Worm (Caenorhabditis elegans) whole organism, L4 larva: ENCODE data around the gene arl-5.

Experiments
- F44E2.7 ChIP-seq: fragments of 200-800 bp; sonication (Bioruptor generic); IDR thresholded peaks from 2 replicates; pipeline ENCODE4 v2.1.2; 2022; ENCODE audit warnings: missing genetic modification characterization, missing compliant biosample characterization
- T20F7.1 ChIP-seq: fragments of 200-800 bp; sonication (Bioruptor generic); optimal IDR thresholded peaks from 2 replicates; lab custom pipeline; 2018; ENCODE audit warnings: mild to moderate bottlenecking, missing genetic modification characterization, missing compliant biosample characterization
- Y48G9A.11 ChIP-seq: fragments of 200-800 bp; sonication (Bioruptor generic); IDR thresholded peaks from 2 replicates; pipeline ENCODE4 v1.3.6; 2022; ENCODE audit warnings: missing genetic modification reagents, missing genetic modification characterization, missing compliant biosample characterization
- Y75B8A.6 ChIP-seq: fragments of 200-800 bp; sonication (Bioruptor generic); IDR thresholded peaks from 2 replicates; pipeline ENCODE4 v1.3.6; 2022; ENCODE audit warnings: missing genetic modification reagents, missing genetic modification characterization, missing compliant biosample characterization
- aha-1 ChIP-seq: fragments of 150-350 bp; peaks from one replicate; lab custom pipeline; 2014; ENCODE audit warnings: missing biosample characterization, missing genetic modification characterization
- arid-1 ChIP-seq: fragments of 200-800 bp; sonication (Bioruptor generic); conservative IDR thresholded peaks from 2 replicates; pipeline ENCODE4 v1.3.6; 2022; ENCODE audit warnings: missing genetic modification reagents, missing genetic modification characterization, missing compliant biosample characterization
- ceh-28 ChIP-seq: fragments of 150-350 bp; optimal IDR thresholded peaks from 2 replicates; lab custom pipeline; 2014; ENCODE audit warnings: missing biosample characterization, missing genetic modification reagents, missing genetic modification characterization
- ceh-62 ChIP-seq: sonication (generic microtip); optimal IDR thresholded peaks from 2 replicates; lab custom pipeline; 2017; ENCODE audit warnings: missing biosample characterization, missing genetic modification characterization
- ceh-82 ChIP-seq: sonication (generic microtip); optimal IDR thresholded peaks from 2 replicates; lab custom pipeline; 2017; ENCODE audit warnings: missing biosample characterization, missing genetic modification characterization
- cey-2 ChIP-seq: sonication (generic microtip); optimal IDR thresholded peaks from 3 replicates; lab custom pipeline; 2017; ENCODE audit warnings: missing genetic modification characterization, mild to moderate bottlenecking, missing compliant biosample characterization, antibody characterized with exemption, borderline replicate concordance; ENCODE audit not compliant: insufficient read depth
- ctbp-1 ChIP-seq: fragments of 200-800 bp; sonication (Bioruptor generic); IDR thresholded peaks from 2 replicates; pipeline ENCODE4 v1.3.6; 2022; ENCODE audit warnings: missing genetic modification reagents, missing genetic modification characterization, missing compliant biosample characterization
- daf-12 ChIP-seq: fragments of 150-350 bp; optimal IDR thresholded peaks from 2 replicates; lab custom pipeline; 2014; ENCODE audit warnings: missing biosample characterization, missing genetic modification reagents, missing genetic modification characterization
- daf-16 ChIP-seq, 3 experiments: sonication (generic microtip); optimal IDR thresholded peaks; 2 replicates each; lab custom pipeline; 2016 to 2017; ENCODE audit warnings: missing genetic modification characterization in 3 of 3, missing genetic modification reagents in 3 of 3, mild to moderate bottlenecking in 2 of 3, missing compliant biosample characterization in 2 of 3, missing biosample characterization in 1 of 3, moderate library complexity in 1 of 3
- dmd-8 ChIP-seq: fragments of 200-800 bp; sonication (Bioruptor generic); IDR thresholded peaks from 2 replicates; pipeline ENCODE4 v1.3.6; 2022; ENCODE audit warnings: missing genetic modification characterization, missing compliant biosample characterization
- dpl-1 ChIP-seq: fragments of 150-350 bp; optimal IDR thresholded peaks from 2 replicates; lab custom pipeline; 2014; ENCODE audit warnings: missing biosample characterization, missing genetic modification reagents, missing genetic modification characterization
- gei-8 ChIP-seq: fragments of 200-800 bp; sonication (Bioruptor generic); optimal IDR thresholded peaks from 2 replicates; lab custom pipeline; 2018; ENCODE audit warnings: mild to moderate bottlenecking, missing genetic modification characterization, missing compliant biosample characterization
- jun-1 ChIP-seq: fragments of 150-350 bp; optimal IDR thresholded peaks from 2 replicates; lab custom pipeline; 2014; ENCODE audit warnings: missing biosample characterization, missing genetic modification reagents, missing genetic modification characterization
- lim-7 ChIP-seq: fragments of 200-800 bp; sonication (Bioruptor generic); IDR thresholded peaks from 2 replicates; pipeline ENCODE4 v1.3.6; 2022; ENCODE audit warnings: missing genetic modification characterization, missing compliant biosample characterization
- lin-1 ChIP-seq: fragments of 200-800 bp; sonication (Bioruptor generic); IDR thresholded peaks from 2 replicates; pipeline ENCODE4 v1.3.6; 2022; ENCODE audit warnings: missing genetic modification reagents, missing genetic modification characterization, missing compliant biosample characterization
- lin-13 ChIP-seq: fragments of 150-350 bp; optimal IDR thresholded peaks from 2 replicates; lab custom pipeline; 2014; ENCODE audit warnings: missing biosample characterization, missing genetic modification reagents, missing genetic modification characterization
- lin-15B ChIP-seq: fragments of 150-350 bp; sonication (generic microtip); optimal IDR thresholded peaks from 3 replicates; lab custom pipeline; 2014; ENCODE audit warnings: missing biosample characterization, missing genetic modification characterization
- lsy-2 ChIP-seq, 2 experiments: fragments of 150-350 bp in 1 of 2; sonication (generic microtip) in 1 of 2; optimal IDR thresholded peaks; 2 replicates each; lab custom pipeline; 2014 to 2017; ENCODE audit warnings: missing biosample characterization in 2 of 2, missing genetic modification characterization in 2 of 2
- madf-5 ChIP-seq, 2 experiments: fragments of 200-800 bp; sonication (Bioruptor generic); IDR thresholded peaks; 2 replicates each; pipeline ENCODE4 v1.3.6; 2022; ENCODE audit warnings: missing compliant biosample characterization in 2 of 2, missing genetic modification characterization in 2 of 2
- madf-9 ChIP-seq: fragments of 200-800 bp; sonication (Bioruptor generic); conservative IDR thresholded peaks from 2 replicates; pipeline ENCODE4 v1.3.6; 2022; ENCODE audit warnings: missing genetic modification reagents, missing genetic modification characterization, missing compliant biosample characterization
- mes-2 ChIP-seq: sonication (generic microtip); optimal IDR thresholded peaks from 2 replicates; lab custom pipeline; 2016; ENCODE audit warnings: missing genotype, mild to moderate bottlenecking, missing genetic modification characterization, missing compliant biosample characterization; ENCODE audit not compliant: poor library complexity, severe bottlenecking
- nhr-102 ChIP-seq: sonication (generic microtip); optimal IDR thresholded peaks from 2 replicates; lab custom pipeline; 2016; ENCODE audit warnings: mild to moderate bottlenecking, missing genetic modification characterization, moderate library complexity, missing compliant biosample characterization
- nhr-111 ChIP-seq: fragments of 200-800 bp; sonication (Bioruptor generic); optimal IDR thresholded peaks from 2 replicates; lab custom pipeline; 2018; ENCODE audit warnings: mild to moderate bottlenecking, missing genetic modification characterization, missing compliant biosample characterization
- nhr-48 ChIP-seq: sonication (generic microtip); optimal IDR thresholded peaks from 2 replicates; lab custom pipeline; 2016; ENCODE audit warnings: mild to moderate bottlenecking, missing genetic modification characterization, missing compliant biosample characterization
- pha-4 ChIP-seq, 2 experiments: fragments of 150-350 bp in 1 of 2; fragments of 200-800 bp in 1 of 2; sonication (Bioruptor generic) in 1 of 2; IDR thresholded peaks in 1 of 2; optimal IDR thresholded peaks in 1 of 2; 2 replicates each; pipeline versions ENCODE4 v1.3.6 to Lab custom; 2014 to 2022; ENCODE audit warnings: missing genetic modification characterization in 2 of 2, missing genetic modification reagents in 2 of 2, missing biosample characterization in 1 of 2, missing compliant biosample characterization in 1 of 2
- php-3 ChIP-seq: fragments of 200-800 bp; sonication (Bioruptor generic); IDR thresholded peaks from 2 replicates; pipeline ENCODE4 v1.3.6; 2022; ENCODE audit warnings: missing genetic modification reagents, missing genetic modification characterization, missing compliant biosample characterization
- pqm-1 ChIP-seq: sonication (generic microtip); optimal IDR thresholded peaks from 2 replicates; lab custom pipeline; 2017; ENCODE audit warnings: missing biosample characterization, missing genetic modification characterization
- saeg-2 ChIP-seq: fragments of 200-800 bp; sonication (Bioruptor generic); IDR thresholded peaks from 2 replicates; pipeline ENCODE4 v1.3.6; 2022; ENCODE audit warnings: missing genetic modification reagents, missing genetic modification characterization, missing compliant biosample characterization
- snpc-1.2 ChIP-seq: fragments of 200-800 bp; sonication (Bioruptor generic); IDR thresholded peaks from 2 replicates; pipeline ENCODE4 v1.3.6; 2022; ENCODE audit warnings: missing genetic modification reagents, missing genetic modification characterization, missing compliant biosample characterization
- spr-3 ChIP-seq: fragments of 200-800 bp; sonication (Bioruptor generic); optimal IDR thresholded peaks from 2 replicates; lab custom pipeline; 2018; ENCODE audit warnings: mild to moderate bottlenecking, missing genetic modification characterization, missing compliant biosample characterization
- unc-62 ChIP-seq, 3 experiments: fragments of 150-350 bp in 1 of 3; sonication (generic microtip); optimal IDR thresholded peaks in 2 of 3; peaks in 1 of 3; 1 replicate in 1 of 3; 2 replicates in 2 of 3; lab custom pipeline; 2014 to 2017; ENCODE audit warnings: missing biosample characterization in 3 of 3, missing genetic modification characterization in 3 of 3, missing genetic modification reagents in 3 of 3, missing genotype in 1 of 3
- zfp-3 ChIP-seq: fragments of 200-800 bp; sonication (Bioruptor generic); conservative IDR thresholded peaks from 2 replicates; pipeline ENCODE4 v1.3.6; 2022; ENCODE audit warnings: missing genetic modification reagents, missing genetic modification characterization, missing compliant biosample characterization
- zip-2 ChIP-seq: fragments of 150-350 bp; optimal IDR thresholded peaks from 2 replicates; lab custom pipeline; 2014; ENCODE audit warnings: missing biosample characterization, missing genetic modification characterization
- ztf-11 ChIP-seq: fragments of 150-350 bp; optimal IDR thresholded peaks from 2 replicates; lab custom pipeline; 2014; ENCODE audit warnings: missing biosample characterization, missing genetic modification characterization

Gene arl-5

ce11 chrIII:9861470-9862342 lies 38.7 kb downstream of the arl-5 start (continued):
- TF ChIP-seq arid-1, result peak; percentile 83
- peak; percentile 34 for TF ChIP-seq nhr-48 (tag; lab: Kevin White, UChicago)
- no peak for TF ChIP-seq ceh-82 (tag; lab: Kevin White, UChicago)
- TF ChIP-seq ctbp-1 (GFP tag; lab: Robert Waterston, UW), result peak; percentile 76
- no peak for TF ChIP-seq ztf-11 (tag; lab: Kevin White, UChicago)
- TF ChIP-seq ceh-62 (tag; lab: Kevin White, UChicago), result no peak
- peak; percentile 60; the same call in 1 of the 2 replicates for TF ChIP-seq snpc-1.2
- TF ChIP-seq lin-15B (tag; lab: Kevin White, UChicago), result no peak
- TF ChIP-seq lim-7, result peak; percentile 96
- peak; percentile 37 for TF ChIP-seq dpl-1 (GFP tag; lab: Kevin White, UChicago)
- peak; percentile 89 for TF ChIP-seq madf-9 (GFP tag; lab: Robert Waterston, UW)
- TF ChIP-seq nhr-102, result peak; percentile 17
- no peak for TF ChIP-seq cey-2 (tag; lab: Kevin White, UChicago)
- no peak for TF ChIP-seq Y75B8A.6 (GFP tag; lab: Robert Waterston, UW)
- TF ChIP-seq zfp-3 (GFP tag; lab: Robert Waterston, UW), result peak; percentile 71
- TF ChIP-seq dmd-8, result peak; percentile 97
- TF ChIP-seq saeg-2 (GFP tag; lab: Robert Waterston, UW), result peak; percentile 60; the same call in 1 of the 2 replicates
- TF ChIP-seq ceh-28 (tag; lab: Kevin White, UChicago), result no peak
- peak; percentile 60 for TF ChIP-seq lin-13 (GFP tag; lab: Kevin White, UChicago)
- peak; percentile 37 for TF ChIP-seq T20F7.1 (GFP tag; lab: Kevin White, UChicago)
- TF ChIP-seq lin-1 (GFP tag; lab: Robert Waterston, UW), result peak; percentile 67
- TF ChIP-seq aha-1, result peak; percentile 75
- peak; percentile 8 for TF ChIP-seq spr-3
- TF ChIP-seq daf-16 (GFP tag; optimal IDR thresholded peaks at IDR 0.05; lab: Kevin White, UChicago), result peak in 1 of 2 experiments; percentile 18
- peak; percentile 40 for TF ChIP-seq daf-16 (tag; optimal IDR thresholded peaks at IDR 0.05; lab: Kevin White, UChicago)
- peak; percentile 81; the same call in 1 of the 2 replicates for TF ChIP-seq pha-4 (GFP tag; IDR thresholded peaks at IDR 0.05; lab: Robert Waterston, UW)
- TF ChIP-seq pha-4 (tag; optimal IDR thresholded peaks at IDR 0.05; lab: Kevin White, UChicago), result no peak
- no peak for TF ChIP-seq jun-1
- peak; percentile 48 for TF ChIP-seq nhr-111
- TF ChIP-seq php-3, result peak; percentile 73
- TF ChIP-seq madf-5 (GFP tag; IDR thresholded peaks at IDR 0.05; lab: Robert Waterston, UW), result peak; percentile 55 to 71; a peak in 1 of 4 replicates
- TF ChIP-seq gei-8 (GFP tag; lab: Kevin White, UChicago), result peak; percentile 78
- TF ChIP-seq mes-2, result peak; percentile 87
- TF ChIP-seq lsy-2 (tag; optimal IDR thresholded peaks at IDR 0.05; lab: Kevin White, UChicago), result peak in 1 of 2 experiments; percentile 49
- no peak for TF ChIP-seq pqm-1
- peak; percentile 5 for TF ChIP-seq zip-2 (tag; lab: Kevin White, UChicago)
- peak; percentile 65; the same call in 1 of the 2 replicates for TF ChIP-seq Y48G9A.11 (GFP tag; lab: Robert Waterston, UW)
- peak in 1 of 2 experiments; percentile 96 for TF ChIP-seq unc-62 (GFP tag; optimal IDR thresholded peaks at IDR 0.05 in 1 of 2; lab: Kevin White, UChicago)
- TF ChIP-seq unc-62 (tag; optimal IDR thresholded peaks at IDR 0.05; lab: Kevin White, UChicago), result no peak
- peak; percentile 89; the same call in 1 of the 2 replicates for TF ChIP-seq F44E2.7 (GFP tag; lab: Robert Waterston, UW)
- no peak for TF ChIP-seq daf-12 (tag; lab: Kevin White, UChicago)
